Fruit fly (Drosophila melanogaster) whole organism, embryonic: ENCODE results near the gene Rab26.

ENCODE experiments used
- Blimp-1 ChIP-seq: fragments of 200-800 bp; sonication (Bioruptor generic); optimal IDR thresholded peaks from 3 replicates; lab custom pipeline; 2018; ENCODE audit warnings: missing biosample characterization, missing genetic modification characterization, mild to moderate bottlenecking, moderate library complexity, missing genetic modification reagents
- CG10543 ChIP-seq: fragments of 200-800 bp; sonication (Bioruptor generic); optimal IDR thresholded peaks from 3 replicates; lab custom pipeline; 2017; ENCODE audit warnings: missing biosample characterization, mild to moderate bottlenecking, missing genetic modification characterization, moderate library complexity
- CG11456 ChIP-seq: fragments of 200-800 bp; sonication (Bioruptor generic); IDR thresholded peaks from 3 replicates; pipeline ENCODE4 v1.3.6; 2022; ENCODE audit warnings: missing biosample characterization, missing genetic modification characterization
- CG11723 ChIP-seq: fragments of 200-800 bp; sonication (Bioruptor generic); optimal IDR thresholded peaks from 2 replicates; lab custom pipeline; 2017; ENCODE audit warnings: missing biosample characterization, mild to moderate bottlenecking, missing genetic modification characterization
- CG1233 ChIP-seq: fragments of 200-800 bp; sonication (Bioruptor generic); optimal IDR thresholded peaks from 4 replicates; lab custom pipeline; 2018; ENCODE audit warnings: missing biosample characterization, mild to moderate bottlenecking, missing genetic modification characterization
- CG12769 ChIP-seq: fragments of 200-800 bp; sonication (Bioruptor generic); optimal IDR thresholded peaks from 2 replicates; lab custom pipeline; 2019; ENCODE audit warnings: missing biosample characterization, mild to moderate bottlenecking, missing genetic modification characterization, moderate library complexity
- CG14965 ChIP-seq: fragments of 200-800 bp; sonication (Bioruptor generic); optimal IDR thresholded peaks from 2 replicates; lab custom pipeline; 2016; ENCODE audit warnings: missing biosample characterization, missing genetic modification characterization, borderline replicate concordance
- CG17328 ChIP-seq: fragments of 200-800 bp; sonication (Bioruptor generic); IDR thresholded peaks from 2 replicates; pipeline ENCODE4 v1.3.6; 2022; ENCODE audit warnings: missing biosample characterization, missing genetic modification characterization
- CG17359 ChIP-seq: fragments of 200-800 bp; sonication (Bioruptor generic); optimal IDR thresholded peaks from 3 replicates; lab custom pipeline; 2018; ENCODE audit warnings: missing biosample characterization, mild to moderate bottlenecking, missing genetic modification characterization, moderate library complexity
- CG18262 ChIP-seq: fragments of 200-800 bp; optimal IDR thresholded peaks from 3 replicates; lab custom pipeline; 2019; ENCODE audit warnings: missing biosample characterization, mild to moderate bottlenecking, missing genetic modification characterization, moderate library complexity
- CG18619 ChIP-seq: fragments of 200-800 bp; sonication (Bioruptor generic); optimal IDR thresholded peaks from 3 replicates; lab custom pipeline; 2017; ENCODE audit warnings: missing biosample characterization, mild to moderate bottlenecking, missing genetic modification characterization
- CG18764 ChIP-seq: fragments of 200-800 bp; sonication (Bioruptor generic); optimal IDR thresholded peaks from 3 replicates; lab custom pipeline; 2016; ENCODE audit warnings: missing biosample characterization, missing genetic modification characterization
- CG2202 ChIP-seq: fragments of 200-800 bp; sonication (Bioruptor generic); optimal IDR thresholded peaks from 2 replicates; lab custom pipeline; 2018; ENCODE audit warnings: missing biosample characterization, mild to moderate bottlenecking, missing genetic modification characterization
- CG33213 ChIP-seq: fragments of 200-800 bp; sonication (Bioruptor generic); optimal IDR thresholded peaks from 3 replicates; lab custom pipeline; 2016; ENCODE audit warnings: missing biosample characterization, missing genetic modification characterization
- CG3407 ChIP-seq: fragments of 200-800 bp; sonication (Bioruptor generic); optimal IDR thresholded peaks from 2 replicates; lab custom pipeline; 2018; ENCODE audit warnings: missing biosample characterization, mild to moderate bottlenecking, missing genetic modification characterization
- CG4854 ChIP-seq: fragments of 200-800 bp; sonication (Bioruptor generic); optimal IDR thresholded peaks from 2 replicates; lab custom pipeline; 2016; ENCODE audit warnings: missing biosample characterization, missing genetic modification characterization, inconsistent platforms
- CG6689 ChIP-seq: fragments of 200-800 bp; sonication (Bioruptor generic); IDR thresholded peaks from 2 replicates; pipeline ENCODE4 v1.3.6; 2022; ENCODE audit warnings: missing biosample characterization, missing genetic modification characterization
- CG7357 ChIP-seq: fragments of 200-800 bp; sonication (Bioruptor generic); IDR thresholded peaks from 3 replicates; pipeline ENCODE4 v1.3.6; 2022; ENCODE audit warnings: missing biosample characterization, missing genetic modification characterization
- CG7372 ChIP-seq: fragments of 200-800 bp; sonication (Bioruptor generic); IDR thresholded peaks from 2 replicates; pipeline ENCODE4 v1.3.6; 2022; ENCODE audit warnings: missing biosample characterization, missing genetic modification characterization
- CG8388 ChIP-seq: fragments of 200-800 bp; sonication (Bioruptor generic); optimal IDR thresholded peaks from 2 replicates; lab custom pipeline; 2019; ENCODE audit warnings: missing biosample characterization, mild to moderate bottlenecking, missing genetic modification characterization, moderate library complexity
- CG9817 ChIP-seq: fragments of 200-800 bp; sonication (Bioruptor generic); optimal IDR thresholded peaks from 2 replicates; lab custom pipeline; 2018; ENCODE audit warnings: missing biosample characterization, mild to moderate bottlenecking, missing genetic modification characterization, moderate library complexity
- CG9876 ChIP-seq: fragments of 200-800 bp; sonication (Bioruptor generic); optimal IDR thresholded peaks from 2 replicates; lab custom pipeline; 2016; ENCODE audit warnings: missing biosample characterization, missing genetic modification characterization
- CHES-1-like ChIP-seq: fragments of 200-800 bp; sonication (Bioruptor generic); optimal IDR thresholded peaks from 2 replicates; lab custom pipeline; 2016; ENCODE audit warnings: missing biosample characterization, missing genetic modification characterization
- Dip3 ChIP-seq: fragments of 200-800 bp; sonication (Bioruptor generic); optimal IDR thresholded peaks from 3 replicates; lab custom pipeline; 2016; ENCODE audit warnings: missing biosample characterization, missing genetic modification characterization
- Doc3 ChIP-seq: fragments of 200-800 bp; sonication (Bioruptor generic); IDR thresholded peaks from 3 replicates; pipeline ENCODE4 v1.3.6; 2022; ENCODE audit warnings: missing biosample characterization, missing genetic modification characterization; ENCODE audit not compliant: partially characterized antibody
- Ets97D ChIP-seq: fragments of 200-800 bp; sonication (Bioruptor generic); optimal IDR thresholded peaks from 3 replicates; lab custom pipeline; 2016; ENCODE audit warnings: missing biosample characterization, missing genetic modification characterization
- MTF-1 ChIP-seq: fragments of 200-800 bp; sonication (Bioruptor generic); optimal IDR thresholded peaks from 2 replicates; lab custom pipeline; 2018; ENCODE audit warnings: missing biosample characterization, mild to moderate bottlenecking, missing genetic modification characterization, borderline replicate concordance
- Optix ChIP-seq: fragments of 200-800 bp; sonication (Bioruptor generic); IDR thresholded peaks from 3 replicates; pipeline ENCODE4 v1.3.6; 2022; ENCODE audit warnings: missing biosample characterization, missing genetic modification characterization
- Rfx ChIP-seq: fragments of 200-800 bp; sonication (Bioruptor generic); IDR thresholded peaks from 2 replicates; pipeline ENCODE4 v1.3.6; 2022; ENCODE audit warnings: missing biosample characterization, missing genetic modification characterization
- Sox100B ChIP-seq: fragments of 200-800 bp; sonication (Bioruptor generic); optimal IDR thresholded peaks from 3 replicates; lab custom pipeline; 2018; ENCODE audit warnings: missing biosample characterization, mild to moderate bottlenecking, missing genetic modification characterization
- Spps ChIP-seq: fragments of 200-800 bp; sonication (Bioruptor generic); optimal IDR thresholded peaks from 2 replicates; lab custom pipeline; 2018; ENCODE audit warnings: missing biosample characterization, mild to moderate bottlenecking, missing genetic modification characterization
- Trl ChIP-seq, 3 experiments: fragments of >200 bp in 2 of 3; fragments of 200-800 bp in 1 of 3; sonication (Bioruptor generic) in 1 of 3; optimal IDR thresholded peaks; 2 replicates in 1 of 3; 3 replicates in 2 of 3; lab custom pipeline; 2016 to 2017; ENCODE audit warnings: missing biosample characterization in 1 of 3, missing genetic modification characterization in 1 of 3
- cg ChIP-seq: fragments of 200-800 bp; sonication (Bioruptor generic); optimal IDR thresholded peaks from 3 replicates; lab custom pipeline; 2019; ENCODE audit warnings: missing biosample characterization, mild to moderate bottlenecking, missing genetic modification characterization, moderate library complexity
- crp ChIP-seq, 2 experiments: fragments of 200-800 bp; sonication (Bioruptor generic); optimal IDR thresholded peaks; 2 replicates in 1 of 2; 3 replicates in 1 of 2; lab custom pipeline; 2017; ENCODE audit warnings: missing biosample characterization in 2 of 2, missing genetic modification characterization in 2 of 2, mild to moderate bottlenecking in 1 of 2, moderate library complexity in 1 of 2
- emc ChIP-seq: fragments of 200-800 bp; sonication (Bioruptor generic); optimal IDR thresholded peaks from 2 replicates; lab custom pipeline; 2016; ENCODE audit warnings: missing biosample characterization, missing genetic modification characterization
- fd64A ChIP-seq: fragments of 200-800 bp; sonication (Bioruptor generic); optimal IDR thresholded peaks from 3 replicates; lab custom pipeline; 2018; ENCODE audit warnings: missing biosample characterization, mild to moderate bottlenecking, missing genetic modification characterization
- grn ChIP-seq: fragments of 200-800 bp; sonication (Bioruptor generic); optimal IDR thresholded peaks from 3 replicates; lab custom pipeline; 2017; ENCODE audit warnings: missing biosample characterization, missing genetic modification characterization
- jumu ChIP-seq: fragments of 200-800 bp; sonication (Bioruptor generic); optimal IDR thresholded peaks from 3 replicates; lab custom pipeline; 2016; ENCODE audit warnings: missing biosample characterization, missing genetic modification characterization
- lilli ChIP-seq: fragments of 200-800 bp; sonication (Bioruptor generic); optimal IDR thresholded peaks from 3 replicates; lab custom pipeline; 2016; ENCODE audit warnings: missing biosample characterization, missing genetic modification characterization
- maf-S ChIP-seq: fragments of 200-800 bp; sonication (Bioruptor generic); optimal IDR thresholded peaks from 2 replicates; lab custom pipeline; 2016; ENCODE audit warnings: missing biosample characterization, missing genetic modification characterization
- mam ChIP-seq: fragments of 200-800 bp; sonication (Bioruptor generic); optimal IDR thresholded peaks from 3 replicates; lab custom pipeline; 2016; ENCODE audit warnings: missing biosample characterization, missing genetic modification characterization
- nmo ChIP-seq: fragments of 200-800 bp; sonication (Bioruptor generic); optimal IDR thresholded peaks from 2 replicates; lab custom pipeline; 2018; ENCODE audit warnings: missing biosample characterization, mild to moderate bottlenecking, missing genetic modification characterization, moderate library complexity
- pan ChIP-seq, 4 experiments: fragments of >200 bp in 3 of 4; fragments of 200-800 bp in 1 of 4; sonication (Bioruptor generic) in 1 of 4; optimal IDR thresholded peaks in 3 of 4; IDR thresholded peaks in 1 of 4; 2 replicates each; pipeline versions ENCODE4 v1.3.6 to Lab custom; 2017 to 2022; ENCODE audit warnings: missing biosample characterization in 2 of 4, missing genetic modification characterization in 2 of 4, mixed read lengths in 1 of 4
- pfk ChIP-seq: fragments of 200-800 bp; sonication (Bioruptor generic); optimal IDR thresholded peaks from 2 replicates; lab custom pipeline; 2018; ENCODE audit warnings: missing biosample characterization, mild to moderate bottlenecking, missing genetic modification characterization, moderate library complexity
- run ChIP-seq: fragments of 200-800 bp; sonication (Bioruptor generic); optimal IDR thresholded peaks from 3 replicates; lab custom pipeline; 2018; ENCODE audit warnings: missing biosample characterization, mild to moderate bottlenecking, missing genetic modification characterization
- slp2 ChIP-seq: fragments of 200-800 bp; sonication (Bioruptor generic); optimal IDR thresholded peaks from 2 replicates; lab custom pipeline; 2016; ENCODE audit warnings: missing biosample characterization, missing genetic modification characterization
- stwl ChIP-seq: fragments of 200-800 bp; sonication (Bioruptor generic); optimal IDR thresholded peaks from 3 replicates; lab custom pipeline; 2018; ENCODE audit warnings: missing biosample characterization, mild to moderate bottlenecking, missing genetic modification characterization, moderate library complexity
- vfl ChIP-seq: fragments of 200-800 bp; sonication (Bioruptor generic); optimal IDR thresholded peaks from 2 replicates; lab custom pipeline; 2016; ENCODE audit warnings: missing biosample characterization, missing genetic modification characterization
- wek ChIP-seq: fragments of 200-800 bp; sonication (Bioruptor generic); optimal IDR thresholded peaks from 3 replicates; lab custom pipeline; 2018; ENCODE audit warnings: missing biosample characterization, mild to moderate bottlenecking, missing genetic modification characterization, moderate library complexity

Rab26 gene

dm6 chr3L:21304400-21304799 is 14.2 kb upstream of the Rab26 start, which contains the start of the genes CG11309 and CG7632 (continued):
- TF ChIP-seq cg (GFP tag; lab: Kevin White, UChicago), result peak; percentile 29
- TF ChIP-seq CG9817 (tag; lab: Kevin White, UChicago), result peak; percentile 99
- TF ChIP-seq CG2202 (tag; lab: Kevin White, UChicago), result peak; percentile 100
- peak; percentile 97 for TF ChIP-seq maf-S
- TF ChIP-seq emc (GFP tag; lab: Kevin White, UChicago), result peak; percentile 96
- TF ChIP-seq CG18262 (tag; lab: Kevin White, UChicago), result peak; percentile 100
- TF ChIP-seq Optix (GFP tag; lab: Robert Waterston, UW), result peak; percentile 89
- peak; percentile 99 for TF ChIP-seq stwl
- peak; percentile 99 for TF ChIP-seq Sox100B (GFP tag; lab: Kevin White, UChicago)
- peak; percentile 98 for TF ChIP-seq wek
- peak; percentile 99 for TF ChIP-seq fd64A (GFP tag; lab: Kevin White, UChicago)
- peak; percentile 85 for TF ChIP-seq grn (GFP tag; lab: Kevin White, UChicago)
- TF ChIP-seq vfl (GFP tag; lab: Kevin White, UChicago), result peak; percentile 98
- TF ChIP-seq MTF-1 (GFP tag; lab: Kevin White, UChicago), result peak; percentile 99
- TF ChIP-seq Trl (optimal IDR thresholded peaks at IDR 0.05; lab: Kevin White, UChicago), result no peak
- TF ChIP-seq Trl (GFP tag; optimal IDR thresholded peaks at IDR 0.05; lab: Kevin White, UChicago), result peak; percentile 99
- TF ChIP-seq CG14965 (GFP tag; lab: Kevin White, UChicago), result peak; percentile 91
- peak; percentile 99 for TF ChIP-seq CG33213 (GFP tag; lab: Kevin White, UChicago)
- TF ChIP-seq CG7357 (GFP tag; lab: Robert Waterston, UW), result peak; percentile 85
- TF ChIP-seq Spps (tag; lab: Kevin White, UChicago), result peak; percentile 100
- no peak for TF ChIP-seq pan (optimal IDR thresholded peaks at IDR 0.05; lab: Kevin White, UChicago)
- TF ChIP-seq pan (GFP tag; optimal IDR thresholded peaks at IDR 0.05 in 1 of 2, IDR thresholded peaks at IDR 0.05 in 1 of 2), result peak in 1 of 2 experiments; percentile 99
- peak; percentile 98 for TF ChIP-seq mam (GFP tag; lab: Kevin White, UChicago)
- TF ChIP-seq pfk (GFP tag; lab: Kevin White, UChicago), result peak; percentile 88
- peak; percentile 98 for TF ChIP-seq CHES-1-like
- peak; percentile 99 for TF ChIP-seq CG17328 (GFP tag; lab: Robert Waterston, UW)
- TF ChIP-seq Doc3 (GFP tag; lab: Robert Waterston, UW), result no peak
- peak; percentile 97 for TF ChIP-seq CG7372 (GFP tag; lab: Robert Waterston, UW)
- peak; percentile 98 for TF ChIP-seq slp2
- TF ChIP-seq Blimp-1 (GFP tag; lab: Kevin White, UChicago), result peak; percentile 99
- TF ChIP-seq CG18764 (GFP tag; lab: Kevin White, UChicago), result peak; percentile 98
- peak; percentile 99 for TF ChIP-seq CG11723 (GFP tag; lab: Kevin White, UChicago)
- peak; percentile 100 for TF ChIP-seq CG10543 (GFP tag; lab: Kevin White, UChicago)
- peak; percentile 99 for TF ChIP-seq CG18619 (GFP tag; lab: Kevin White, UChicago)
- peak; percentile 97 for TF ChIP-seq jumu (GFP tag; lab: Kevin White, UChicago)
- TF ChIP-seq run (tag; lab: Kevin White, UChicago), result peak; percentile 99
- peak; percentile 58 to 88 for TF ChIP-seq crp (GFP tag; optimal IDR thresholded peaks at IDR 0.05; lab: Kevin White, UChicago)
- peak; percentile 98 for TF ChIP-seq CG6689 (GFP tag; lab: Robert Waterston, UW)
- peak; percentile 98 for TF ChIP-seq Dip3
- TF ChIP-seq CG12769 (tag; lab: Kevin White, UChicago), result peak; percentile 100
- peak; percentile 94 for TF ChIP-seq CG9876 (GFP tag; lab: Kevin White, UChicago)
- peak; percentile 99 for TF ChIP-seq lilli (GFP tag; lab: Kevin White, UChicago)
- peak; percentile 100 for TF ChIP-seq CG8388 (GFP tag; lab: Kevin White, UChicago)
- TF ChIP-seq CG3407 (GFP tag; lab: Kevin White, UChicago), result peak; percentile 98
- peak; percentile 98 for TF ChIP-seq Rfx (GFP tag; lab: Robert Waterston, UW)
- peak; percentile 99 for TF ChIP-seq CG17359 (tag; lab: Kevin White, UChicago)
- peak; percentile 100 for TF ChIP-seq nmo (GFP tag; lab: Kevin White, UChicago)
- TF ChIP-seq CG4854 (GFP tag; lab: Kevin White, UChicago), result peak; percentile 99
- peak; percentile 95 for TF ChIP-seq CG11456 (GFP tag; lab: Robert Waterston, UW)
- TF ChIP-seq Ets97D, result peak; percentile 95
- peak; percentile 99 for TF ChIP-seq CG1233
